Fruit fly (Drosophila melanogaster) whole organism, embryonic: Measurements from ENCODE around the gene CG17364.
A peak's percentile ranks its signal among the peaks of the same experiment; 100 is the strongest.

Source experiments
- ATbp ChIP-seq: fragments of 200-800 bp; sonication (Bioruptor generic); optimal IDR thresholded peaks from 2 replicates; lab custom pipeline; 2017; ENCODE audit warnings: missing biosample characterization, mild to moderate bottlenecking, missing genetic modification characterization, missing genetic modification reagents
- Ada2b ChIP-seq: fragments of 200-800 bp; sonication (Bioruptor generic); IDR thresholded peaks from 2 replicates; pipeline ENCODE4 v1.3.6; 2022; ENCODE audit warnings: missing biosample characterization, missing genetic modification characterization
- Adf1 ChIP-seq: fragments of 200-800 bp; sonication (Bioruptor generic); IDR thresholded peaks from 2 replicates; pipeline ENCODE4 v1.3.6; 2022; ENCODE audit warnings: missing biosample characterization, missing genetic modification characterization
- Atf6 ChIP-seq: fragments of 200-800 bp; sonication (Bioruptor generic); IDR thresholded peaks from 2 replicates; pipeline ENCODE4 v1.3.6; 2022; ENCODE audit warnings: missing biosample characterization, missing genetic modification characterization
- Blimp-1 ChIP-seq: fragments of 200-800 bp; sonication (Bioruptor generic); optimal IDR thresholded peaks from 3 replicates; lab custom pipeline; 2018; ENCODE audit warnings: missing biosample characterization, missing genetic modification characterization, mild to moderate bottlenecking, moderate library complexity, missing genetic modification reagents
- Bteb2 ChIP-seq: fragments of 200-800 bp; sonication (Bioruptor generic); optimal IDR thresholded peaks from 2 replicates; lab custom pipeline; 2016; ENCODE audit warnings: missing biosample characterization, missing genetic modification characterization
- CG11695 ChIP-seq: fragments of 200-800 bp; sonication (Bioruptor generic); IDR thresholded peaks from 3 replicates; pipeline ENCODE4 v1.3.6; 2022; ENCODE audit warnings: missing biosample characterization, missing genetic modification characterization
- CG12155 ChIP-seq: fragments of 200-800 bp; sonication (Bioruptor generic); optimal IDR thresholded peaks from 3 replicates; lab custom pipeline; 2016; ENCODE audit warnings: missing biosample characterization, missing genetic modification characterization
- CG12299 ChIP-seq: fragments of 200-800 bp; sonication (Bioruptor generic); optimal IDR thresholded peaks from 2 replicates; lab custom pipeline; 2018; ENCODE audit warnings: missing biosample characterization, mild to moderate bottlenecking, missing genetic modification characterization
- CG13123 ChIP-seq: fragments of 200-800 bp; sonication (Bioruptor generic); optimal IDR thresholded peaks from 2 replicates; lab custom pipeline; 2016; ENCODE audit warnings: missing biosample characterization, missing genetic modification characterization
- CG13287 ChIP-seq: fragments of 200-800 bp; sonication (Bioruptor generic); IDR thresholded peaks from 2 replicates; pipeline ENCODE4 v1.3.6; 2022; ENCODE audit warnings: missing biosample characterization, missing genetic modification characterization; ENCODE audit not compliant: partially characterized antibody
- CG15479 ChIP-seq: fragments of 200-800 bp; sonication (Bioruptor generic); optimal IDR thresholded peaks from 3 replicates; lab custom pipeline; 2019; ENCODE audit warnings: missing biosample characterization, mild to moderate bottlenecking, missing genetic modification characterization, moderate library complexity
- CG16779 ChIP-seq: fragments of 200-800 bp; sonication (Bioruptor generic); IDR thresholded peaks from 2 replicates; pipeline ENCODE4 v1.3.6; 2022; ENCODE audit warnings: missing biosample characterization, missing genetic modification characterization
- CG17186 ChIP-seq: fragments of 200-800 bp; sonication (Bioruptor generic); optimal IDR thresholded peaks from 3 replicates; lab custom pipeline; 2017; ENCODE audit warnings: missing biosample characterization, missing genetic modification reagents, missing genetic modification characterization
- CG17361 ChIP-seq: fragments of 200-800 bp; sonication (Bioruptor generic); IDR thresholded peaks from 3 replicates; pipeline ENCODE4 v1.3.6; 2022; ENCODE audit warnings: missing biosample characterization, missing genetic modification characterization
- CG17385 ChIP-seq: fragments of 200-800 bp; sonication (Bioruptor generic); optimal IDR thresholded peaks from 3 replicates; lab custom pipeline; 2018; ENCODE audit warnings: missing biosample characterization, mild to moderate bottlenecking, missing genetic modification characterization
- CG18011 ChIP-seq: fragments of 200-800 bp; sonication (Bioruptor generic); optimal IDR thresholded peaks from 2 replicates; lab custom pipeline; 2017; ENCODE audit warnings: missing biosample characterization, missing genetic modification characterization, mild to moderate bottlenecking, moderate library complexity, missing genotype
- CG2889 ChIP-seq: fragments of 200-800 bp; sonication (Bioruptor generic); IDR thresholded peaks from 3 replicates; pipeline ENCODE4 v1.3.6; 2022; ENCODE audit warnings: missing biosample characterization, missing genetic modification characterization
- CG32767 ChIP-seq: fragments of 200-800 bp; sonication (Bioruptor generic); IDR thresholded peaks from 2 replicates; pipeline ENCODE4 v1.3.6; 2022; ENCODE audit warnings: missing biosample characterization, missing genetic modification characterization
- CG33213 ChIP-seq: fragments of 200-800 bp; sonication (Bioruptor generic); optimal IDR thresholded peaks from 3 replicates; lab custom pipeline; 2016; ENCODE audit warnings: missing biosample characterization, missing genetic modification characterization
- CG43689 ChIP-seq: fragments of 200-800 bp; sonication (Bioruptor generic); IDR thresholded peaks from 2 replicates; pipeline ENCODE4 v1.3.6; 2022; ENCODE audit warnings: missing biosample characterization, missing genetic modification characterization
- CG4424 ChIP-seq: fragments of 200-800 bp; sonication (Bioruptor generic); optimal IDR thresholded peaks from 3 replicates; lab custom pipeline; 2016; ENCODE audit warnings: missing biosample characterization, missing genetic modification characterization
- CG6175 ChIP-seq: fragments of 200-800 bp; sonication (Bioruptor generic); IDR thresholded peaks from 3 replicates; pipeline ENCODE4 v1.3.6; 2022; ENCODE audit warnings: missing biosample characterization, missing genetic modification characterization
- CG9932 ChIP-seq: fragments of 200-800 bp; sonication (Bioruptor generic); IDR thresholded peaks from 2 replicates; pipeline ENCODE4 v1.3.6; 2022; ENCODE audit warnings: missing biosample characterization, missing genetic modification characterization
- Dek ChIP-seq: fragments of 200-800 bp; sonication (Bioruptor generic); optimal IDR thresholded peaks from 3 replicates; lab custom pipeline; 2019; ENCODE audit warnings: missing biosample characterization, mild to moderate bottlenecking, missing genetic modification characterization, moderate library complexity
- Gug ChIP-seq: fragments of 200-800 bp; sonication (Bioruptor generic); IDR thresholded peaks from 4 replicates; pipeline ENCODE4 v1.3.6; 2022; ENCODE audit warnings: missing biosample characterization, missing genetic modification characterization
- HHEX ChIP-seq: fragments of 200-800 bp; sonication (Bioruptor generic); optimal IDR thresholded peaks from 3 replicates; lab custom pipeline; 2017; ENCODE audit warnings: missing biosample characterization, mild to moderate bottlenecking, missing genetic modification characterization, missing genetic modification reagents
- HLH54F ChIP-seq: fragments of 200-800 bp; sonication (Bioruptor generic); optimal IDR thresholded peaks from 3 replicates; lab custom pipeline; 2016; ENCODE audit warnings: missing biosample characterization, missing genetic modification characterization
- HmgD ChIP-seq: fragments of 200-800 bp; sonication (Bioruptor generic); optimal IDR thresholded peaks from 3 replicates; lab custom pipeline; 2016; ENCODE audit warnings: missing biosample characterization, missing genetic modification characterization
- Med ChIP-seq: fragments of 200-800 bp; sonication (Bioruptor generic); peaks from one replicate; lab custom pipeline; 2016; ENCODE audit warnings: missing biosample characterization, missing genetic modification characterization, mild to moderate bottlenecking, inconsistent platforms, moderate library complexity
- Poxn ChIP-seq: fragments of 200-800 bp; sonication (Bioruptor generic); IDR thresholded peaks from 2 replicates; pipeline ENCODE4 v1.3.6; 2022; ENCODE audit warnings: missing biosample characterization, missing genetic modification characterization
- Sin3A ChIP-seq: fragments of >200 bp; optimal IDR thresholded peaks from 2 replicates; lab custom pipeline; 2018
- Sry-β ChIP-seq: fragments of 200-800 bp; sonication (Bioruptor generic); optimal IDR thresholded peaks from 2 replicates; lab custom pipeline; 2018; ENCODE audit warnings: missing biosample characterization, mild to moderate bottlenecking, missing genetic modification characterization, moderate library complexity
- Usf ChIP-seq: fragments of 200-800 bp; sonication (Bioruptor generic); optimal IDR thresholded peaks from 2 replicates; lab custom pipeline; 2017; ENCODE audit warnings: missing genotype, missing biosample characterization, missing genetic modification characterization
- ap ChIP-seq: fragments of 200-800 bp; sonication (Bioruptor generic); IDR thresholded peaks from 2 replicates; pipeline ENCODE4 v1.3.6; 2022; ENCODE audit warnings: missing biosample characterization, missing genetic modification characterization
- bcd ChIP-seq: fragments of 200-800 bp; sonication (Bioruptor generic); optimal IDR thresholded peaks from 2 replicates; lab custom pipeline; 2017; ENCODE audit warnings: missing biosample characterization, mild to moderate bottlenecking, missing genetic modification characterization
- cato ChIP-seq: fragments of 200-800 bp; sonication (Bioruptor generic); optimal IDR thresholded peaks from 2 replicates; lab custom pipeline; 2016; ENCODE audit warnings: missing biosample characterization, missing genetic modification characterization, borderline replicate concordance
- chif ChIP-seq, 2 experiments: fragments of 200-800 bp; sonication (Bioruptor generic); optimal IDR thresholded peaks; 3 replicates each; lab custom pipeline; 2016; ENCODE audit warnings: missing biosample characterization in 2 of 2, missing genetic modification characterization in 2 of 2
- dmrt11E ChIP-seq: fragments of 200-800 bp; sonication (Bioruptor generic); optimal IDR thresholded peaks from 3 replicates; lab custom pipeline; 2018; ENCODE audit warnings: missing biosample characterization, mild to moderate bottlenecking, missing genetic modification characterization, moderate library complexity
- dpn ChIP-seq, 2 experiments: fragments of 200-800 bp; sonication (Bioruptor generic); optimal IDR thresholded peaks; 3 replicates each; lab custom pipeline; 2016; ENCODE audit warnings: missing biosample characterization in 2 of 2, missing genetic modification characterization in 2 of 2
- ewg ChIP-seq: fragments of 200-800 bp; sonication (Bioruptor generic); optimal IDR thresholded peaks from 3 replicates; lab custom pipeline; 2017; ENCODE audit warnings: mild to moderate bottlenecking, missing biosample characterization, missing genetic modification reagents, missing genetic modification characterization
- fd64A ChIP-seq: fragments of 200-800 bp; sonication (Bioruptor generic); optimal IDR thresholded peaks from 3 replicates; lab custom pipeline; 2018; ENCODE audit warnings: missing biosample characterization, mild to moderate bottlenecking, missing genetic modification characterization
- gcm ChIP-seq: fragments of 200-800 bp; sonication (Bioruptor generic); optimal IDR thresholded peaks from 2 replicates; lab custom pipeline; 2019; ENCODE audit warnings: missing biosample characterization, mild to moderate bottlenecking, missing genetic modification characterization, moderate library complexity
- ham ChIP-seq: fragments of 200-800 bp; sonication (Bioruptor generic); IDR thresholded peaks from 2 replicates; pipeline ENCODE4 v1.3.6; 2022; ENCODE audit warnings: missing biosample characterization, missing genetic modification characterization
- kah ChIP-seq: fragments of 200-800 bp; sonication (Bioruptor generic); optimal IDR thresholded peaks from 2 replicates; lab custom pipeline; 2018; ENCODE audit warnings: missing biosample characterization, mild to moderate bottlenecking, missing genetic modification characterization
- luna ChIP-seq: fragments of 200-800 bp; sonication (Bioruptor generic); optimal IDR thresholded peaks from 2 replicates; lab custom pipeline; 2016; ENCODE audit warnings: missing biosample characterization, missing genetic modification characterization
- otp ChIP-seq: fragments of 200-800 bp; sonication (Bioruptor generic); IDR thresholded peaks from 3 replicates; pipeline ENCODE4, ENCODE4 v1.3.6; 2022; ENCODE audit warnings: missing biosample characterization, missing genetic modification characterization
- pum ChIP-seq: fragments of 200-800 bp; sonication (Bioruptor generic); optimal IDR thresholded peaks from 2 replicates; lab custom pipeline; 2016; ENCODE audit warnings: missing biosample characterization, missing genetic modification characterization
- sob ChIP-seq: fragments of 200-800 bp; sonication (Bioruptor generic); IDR thresholded peaks from 2 replicates; pipeline ENCODE4 v1.3.6; 2022; ENCODE audit warnings: missing biosample characterization, missing genetic modification characterization
- trh ChIP-seq: fragments of 200-800 bp; sonication (Bioruptor generic); optimal IDR thresholded peaks from 2 replicates; lab custom pipeline; 2016; ENCODE audit warnings: missing biosample characterization, missing genetic modification characterization
- tx ChIP-seq: fragments of 200-800 bp; sonication (Bioruptor generic); optimal IDR thresholded peaks from 2 replicates; lab custom pipeline; 2016; ENCODE audit warnings: missing biosample characterization, missing genetic modification characterization
- usp ChIP-seq: fragments of >200 bp; optimal IDR thresholded peaks from 2 replicates; lab custom pipeline; 2017; ENCODE audit warnings: missing biosample characterization, missing genetic modification characterization

Gene CG17364

dm6 chr3L:14004041-14004407 is 10.8 kb upstream of the CG17364 start (continued):
- TF ChIP-seq CG9932 (GFP tag; lab: Robert Waterston, UW): peak; percentile 51; the same call in 1 of the 2 replicates
- TF ChIP-seq bcd (GFP tag; lab: Kevin White, UChicago): no peak
- TF ChIP-seq CG12299 (tag; lab: Kevin White, UChicago): no peak
- peak; percentile 36 for TF ChIP-seq CG33213
- TF ChIP-seq dmrt11E (tag; lab: Kevin White, UChicago): no peak
- TF ChIP-seq fd64A (GFP tag; lab: Kevin White, UChicago): no peak
- TF ChIP-seq Sin3A (lab: Kevin White, UChicago): no peak
- no peak for TF ChIP-seq CG43689 (GFP tag; lab: Robert Waterston, UW)
- TF ChIP-seq ap (GFP tag; lab: Robert Waterston, UW): no peak
- TF ChIP-seq Ada2b (GFP tag; lab: Robert Waterston, UW): no peak
- no peak for TF ChIP-seq chif (GFP tag; optimal IDR thresholded peaks at IDR 0.05; lab: Kevin White, UChicago)
- no peak for TF ChIP-seq ham (GFP tag; lab: Robert Waterston, UW)
- peak; percentile 39 for TF ChIP-seq HHEX (GFP tag; lab: Kevin White, UChicago)
- TF ChIP-seq CG32767 (GFP tag; lab: Robert Waterston, UW): 0 out of 2 replicates have a peak, but pooled peaks have one; percentile 31
- TF ChIP-seq Med (GFP tag; lab: Kevin White, UChicago): peak; percentile 83
- TF ChIP-seq Sry-β (GFP tag; lab: Kevin White, UChicago): no peak
- no peak for TF ChIP-seq dpn (GFP tag; optimal IDR thresholded peaks at IDR 0.05; lab: Kevin White, UChicago)
- TF ChIP-seq CG2889: no peak
- peak; percentile 30 for TF ChIP-seq Blimp-1 (GFP tag; lab: Kevin White, UChicago)
- no peak for TF ChIP-seq CG12155 (GFP tag; lab: Kevin White, UChicago)
- peak; percentile 99 for TF ChIP-seq ewg (GFP tag; lab: Kevin White, UChicago)
- peak; percentile 44; the same call in 1 of the 2 replicates for TF ChIP-seq Adf1 (GFP tag; lab: Robert Waterston, UW)
- no peak for TF ChIP-seq HLH54F (GFP tag; lab: Kevin White, UChicago)
- no peak for TF ChIP-seq CG16779 (GFP tag; lab: Robert Waterston, UW)
- TF ChIP-seq CG4424 (GFP tag; lab: Kevin White, UChicago): no peak
- TF ChIP-seq CG11695 (GFP tag; lab: Robert Waterston, UW): no peak
- no peak for TF ChIP-seq HmgD (GFP tag; lab: Kevin White, UChicago)
- TF ChIP-seq CG17385: peak; percentile 64
- no peak for TF ChIP-seq tx (GFP tag; lab: Kevin White, UChicago)
- TF ChIP-seq pum (GFP tag; lab: Kevin White, UChicago): no peak
- TF ChIP-seq trh (GFP tag; lab: Kevin White, UChicago): no peak
- TF ChIP-seq Poxn (GFP tag; lab: Robert Waterston, UW): no peak
- peak; percentile 63 for TF ChIP-seq CG15479
- TF ChIP-seq Atf6 (GFP tag; lab: Robert Waterston, UW): no peak
- no peak for TF ChIP-seq CG6175 (GFP tag; lab: Robert Waterston, UW)
- no peak for TF ChIP-seq Usf (GFP tag; lab: Kevin White, UChicago)
- peak; percentile 25 for TF ChIP-seq CG13123 (GFP tag; lab: Kevin White, UChicago)
- no peak for TF ChIP-seq gcm (GFP tag; lab: Kevin White, UChicago)
- TF ChIP-seq usp: no peak
- no peak for TF ChIP-seq Gug
- TF ChIP-seq sob (GFP tag; lab: Robert Waterston, UW): 0 out of 2 replicates have a peak, but pooled peaks have one; percentile 33
- TF ChIP-seq CG17186 (GFP tag; lab: Kevin White, UChicago): peak; percentile 24
- TF ChIP-seq Bteb2: no peak
- peak; percentile 33; the same call in 1 of the 2 replicates for TF ChIP-seq CG13287 (GFP tag; lab: Robert Waterston, UW)
- no peak for TF ChIP-seq ATbp (GFP tag; lab: Kevin White, UChicago)
- TF ChIP-seq CG17361 (GFP tag; lab: Robert Waterston, UW): 0 out of 3 replicates have a peak, but pooled peaks have one; percentile 54
- no peak for TF ChIP-seq CG18011 (GFP tag; lab: Kevin White, UChicago)
- TF ChIP-seq luna (GFP tag; lab: Kevin White, UChicago): no peak
- peak; percentile 50 for TF ChIP-seq kah (GFP tag; lab: Kevin White, UChicago)
- TF ChIP-seq Dek (tag; lab: Kevin White, UChicago): no peak
- peak; percentile 60; the same call in 1 of the 3 replicates for TF ChIP-seq otp (GFP tag; lab: Robert Waterston, UW)
- no peak for TF ChIP-seq cato (GFP tag; lab: Kevin White, UChicago)
